Worm (Caenorhabditis elegans) whole organism, L3 larva: ENCODE measurements around the gene F26C11.3.
"Not testable (repeated sequence)": the region's sequence is repeated elsewhere in the genome, so short reads cannot be mapped to it uniquely, and the experiment has no call there.

ENCODE experiments used
- ZK546.5 ChIP-seq: sonication (generic microtip); optimal IDR thresholded peaks from 2 replicates; lab custom pipeline; 2017; ENCODE audit warnings: missing biosample characterization, missing genetic modification characterization
- aly-2 ChIP-seq: fragments of 150-350 bp; optimal IDR thresholded peaks from 2 replicates; lab custom pipeline; 2014; ENCODE audit warnings: missing biosample characterization, missing genetic modification characterization
- ceh-16 ChIP-seq: sonication (generic microtip); optimal IDR thresholded peaks from 2 replicates; lab custom pipeline; 2017; ENCODE audit warnings: missing biosample characterization, missing genetic modification characterization
- ceh-28 ChIP-seq: fragments of 150-350 bp; optimal IDR thresholded peaks from 2 replicates; lab custom pipeline; 2014; ENCODE audit warnings: missing biosample characterization, missing genetic modification reagents, missing genetic modification characterization
- ceh-82 ChIP-seq: fragments of 150-350 bp; optimal IDR thresholded peaks from 2 replicates; lab custom pipeline; 2014; ENCODE audit warnings: missing biosample characterization, missing genetic modification characterization
- ceh-9 ChIP-seq: sonication (generic microtip); optimal IDR thresholded peaks from 2 replicates; lab custom pipeline; 2018; ENCODE audit warnings: missing biosample characterization, missing genetic modification characterization
- daf-12 ChIP-seq: fragments of 150-350 bp; optimal IDR thresholded peaks from 2 replicates; lab custom pipeline; 2014; ENCODE audit warnings: missing biosample characterization, missing genetic modification reagents, missing genetic modification characterization
- egl-27 ChIP-seq: sonication (generic microtip); optimal IDR thresholded peaks from 4 replicates; lab custom pipeline; 2017; ENCODE audit warnings: missing biosample characterization, missing genetic modification reagents, missing genetic modification characterization
- elt-1 ChIP-seq: fragments of 150-350 bp; optimal IDR thresholded peaks from 2 replicates; lab custom pipeline; 2014; ENCODE audit warnings: missing biosample characterization, missing genetic modification characterization
- elt-3 ChIP-seq, 3 experiments: fragments of 150-350 bp in 1 of 3; sonication (generic microtip) in 2 of 3; optimal IDR thresholded peaks; 2 replicates in 2 of 3; 4 replicates in 1 of 3; lab custom pipeline; 2014 to 2017; ENCODE audit warnings: missing biosample characterization in 3 of 3, missing genetic modification characterization in 3 of 3
- eor-1 ChIP-seq, 2 experiments: fragments of 150-350 bp; optimal IDR thresholded peaks; 2 replicates each; lab custom pipeline; 2014 to 2018; ENCODE audit warnings: missing biosample characterization in 2 of 2, missing genetic modification characterization in 2 of 2
- fkh-10 ChIP-seq: sonication (generic microtip); optimal IDR thresholded peaks from 2 replicates; lab custom pipeline; 2017; ENCODE audit warnings: missing biosample characterization, missing genetic modification reagents, missing genetic modification characterization
- fos-1 ChIP-seq: fragments of 150-350 bp; optimal IDR thresholded peaks from 2 replicates; lab custom pipeline; 2014; ENCODE audit warnings: missing biosample characterization, missing genetic modification characterization
- hmg-11 ChIP-seq: sonication (generic microtip); optimal IDR thresholded peaks from 2 replicates; lab custom pipeline; 2016; ENCODE audit warnings: missing genetic modification characterization, missing compliant biosample characterization
- lin-15B ChIP-seq: fragments of 150-350 bp; optimal IDR thresholded peaks from 2 replicates; lab custom pipeline; 2014; ENCODE audit warnings: missing biosample characterization, missing genetic modification characterization
- lin-39 ChIP-seq: fragments of 150-350 bp; optimal IDR thresholded peaks from 2 replicates; lab custom pipeline; 2018; ENCODE audit warnings: missing biosample characterization, missing genetic modification reagents, missing genetic modification characterization
- lsy-12 ChIP-seq: sonication (generic microtip); optimal IDR thresholded peaks from 2 replicates; lab custom pipeline; 2016; ENCODE audit warnings: mild to moderate bottlenecking, missing genetic modification characterization, missing compliant biosample characterization
- mdl-1 ChIP-seq: fragments of 150-350 bp; optimal IDR thresholded peaks from 2 replicates; lab custom pipeline; 2014; ENCODE audit warnings: missing biosample characterization, missing genetic modification characterization
- mml-1 ChIP-seq: fragments of 150-350 bp; sonication (generic microtip); optimal IDR thresholded peaks from 3 replicates; lab custom pipeline; 2014; ENCODE audit warnings: missing biosample characterization, missing genetic modification characterization
- nfya-1 ChIP-seq: sonication (generic microtip); optimal IDR thresholded peaks from 2 replicates; lab custom pipeline; 2017; ENCODE audit warnings: missing genetic modification characterization, mild to moderate bottlenecking, missing compliant biosample characterization, antibody characterized with exemption, moderate library complexity; ENCODE audit not compliant: insufficient read depth
- nhr-12 ChIP-seq: fragments of 150-350 bp; optimal IDR thresholded peaks from 2 replicates; lab custom pipeline; 2014; ENCODE audit warnings: missing biosample characterization, missing genetic modification characterization
- nhr-23 ChIP-seq: fragments of 150-350 bp; optimal IDR thresholded peaks from 2 replicates; lab custom pipeline; 2014; ENCODE audit warnings: missing biosample characterization, missing genetic modification reagents, missing genetic modification characterization
- nhr-237 ChIP-seq: fragments of 150-350 bp; optimal IDR thresholded peaks from 2 replicates; lab custom pipeline; 2014; ENCODE audit warnings: missing biosample characterization, missing genetic modification characterization
- nhr-25 ChIP-seq: sonication (generic microtip); optimal IDR thresholded peaks from 2 replicates; lab custom pipeline; 2017; ENCODE audit warnings: missing biosample characterization, missing genetic modification characterization
- nhr-28 ChIP-seq: fragments of 150-350 bp; optimal IDR thresholded peaks from 2 replicates; lab custom pipeline; 2014; ENCODE audit warnings: missing biosample characterization, missing genetic modification characterization
- nhr-43 ChIP-seq: sonication (generic microtip); optimal IDR thresholded peaks from 2 replicates; lab custom pipeline; 2016; ENCODE audit warnings: mild to moderate bottlenecking, missing genetic modification characterization, missing compliant biosample characterization; ENCODE audit not compliant: poor library complexity, severe bottlenecking
- nhr-67 ChIP-seq: fragments of 150-350 bp; optimal IDR thresholded peaks from 2 replicates; lab custom pipeline; 2014; ENCODE audit warnings: missing biosample characterization, missing genetic modification characterization
- nhr-77 ChIP-seq: fragments of 150-350 bp; optimal IDR thresholded peaks from 2 replicates; lab custom pipeline; 2014; ENCODE audit warnings: missing biosample characterization, missing genetic modification characterization
- pqm-1 ChIP-seq: fragments of 150-350 bp; optimal IDR thresholded peaks from 2 replicates; lab custom pipeline; 2017; ENCODE audit warnings: missing biosample characterization, missing genetic modification characterization, inconsistent platforms
- sea-2 ChIP-seq: fragments of 150-350 bp; sonication (generic microtip); optimal IDR thresholded peaks from 4 replicates; lab custom pipeline; 2014; ENCODE audit warnings: missing biosample characterization, missing genetic modification reagents, missing genetic modification characterization
- skn-1 ChIP-seq: fragments of 150-350 bp; optimal IDR thresholded peaks from 2 replicates; lab custom pipeline; 2014; ENCODE audit warnings: missing biosample characterization, missing genetic modification characterization
- snpc-4 ChIP-seq: fragments of 150-350 bp; optimal IDR thresholded peaks from 2 replicates; lab custom pipeline; 2014; ENCODE audit warnings: missing biosample characterization, missing genetic modification characterization
- tbx-2 ChIP-seq: sonication (generic microtip); optimal IDR thresholded peaks from 2 replicates; lab custom pipeline; 2016; ENCODE audit warnings: mild to moderate bottlenecking, missing genetic modification characterization, missing compliant biosample characterization
- unc-39 ChIP-seq: sonication (generic microtip); optimal IDR thresholded peaks from 4 replicates; lab custom pipeline; 2017; ENCODE audit warnings: missing biosample characterization, missing genetic modification characterization
- unc-62 ChIP-seq: fragments of 150-350 bp; sonication (generic microtip); optimal IDR thresholded peaks from 4 replicates; lab custom pipeline; 2014; ENCODE audit warnings: missing biosample characterization, missing genetic modification reagents, missing genetic modification characterization
- zag-1 ChIP-seq: fragments of 150-350 bp; optimal IDR thresholded peaks from 2 replicates; lab custom pipeline; 2014; ENCODE audit warnings: missing biosample characterization, missing genetic modification characterization
- ztf-4 ChIP-seq: fragments of 150-350 bp; optimal IDR thresholded peaks from 2 replicates; lab custom pipeline; 2014; ENCODE audit warnings: missing biosample characterization, missing genetic modification characterization

F26C11.3 gene

DNA sequence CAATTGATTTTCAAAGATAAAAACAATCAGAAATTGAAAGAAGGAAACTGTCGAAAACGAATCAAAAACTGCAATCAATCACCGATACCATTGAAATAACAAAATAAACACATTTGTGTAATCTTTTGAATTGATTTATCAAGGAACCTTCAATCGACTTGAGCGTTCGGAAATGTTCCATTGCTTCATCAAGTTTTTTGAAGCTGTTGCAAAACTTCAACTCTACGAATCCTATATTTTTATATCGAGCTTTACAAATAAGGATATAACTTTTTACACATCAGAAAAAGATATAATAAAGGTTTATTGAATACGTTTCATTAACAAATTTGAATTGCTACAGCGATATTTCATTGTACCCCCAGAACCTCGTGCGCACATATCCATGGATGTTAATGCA, 41.9 kb downstream of the F26C11.3 start, which contains the start of gene chil-8:
TSS of gene chil-8 (minus strand) at position 101 of the 400 bp plus-strand sequence.
- TF ChIP-seq aly-2 (tag; lab: Kevin White, UChicago) (no peak), nhr-28 (no peak), ceh-16 (tag; lab: Kevin White, UChicago) (no peak), ceh-9 (no peak), nhr-12 (tag; lab: Kevin White, UChicago) (no peak), eor-1 (tag; optimal IDR thresholded peaks at IDR 0.05; lab: Kevin White, UChicago) (no peak), fos-1 (tag; lab: Kevin White, UChicago) (no peak), ZK546.5 (tag; lab: Kevin White, UChicago) (no peak), nhr-25 (tag; lab: Kevin White, UChicago) (no peak), unc-62 (GFP tag; lab: Kevin White, UChicago) (no peak), mml-1 (tag; lab: Kevin White, UChicago) (no peak), nhr-77 (tag; lab: Kevin White, UChicago) (no peak), elt-1 (tag; lab: Kevin White, UChicago) (no peak)

DNA sequence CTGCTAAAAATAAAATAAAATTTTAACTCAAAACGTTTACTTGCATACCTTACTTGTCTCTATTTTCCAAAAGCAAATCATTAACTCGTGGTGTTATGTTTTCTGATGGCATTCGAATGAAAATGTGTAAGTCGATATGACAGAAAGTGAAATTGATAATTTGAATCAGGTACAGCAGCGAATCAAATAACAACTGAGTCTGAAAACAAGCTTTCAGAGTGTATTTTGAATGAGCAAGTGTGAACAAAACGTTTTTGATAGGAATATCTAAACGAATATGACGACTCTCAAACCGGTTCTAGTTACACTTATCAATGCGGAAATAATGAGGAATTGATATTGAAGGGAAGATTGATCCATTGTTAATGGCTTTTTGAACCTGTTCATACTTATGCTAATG, 43.8 kb downstream of the F26C11.3 start, which contains the start of gene chil-7:
TSS of gene chil-7 (minus strand) at position 112 of the 400 bp plus-strand sequence.
- TF ChIP-seq sea-2 (no peak), elt-1 (tag; lab: Kevin White, UChicago) (no peak), hmg-11 (tag; lab: Kevin White, UChicago) (no peak), skn-1 (tag; lab: Kevin White, UChicago) (no peak), nhr-25 (tag; lab: Kevin White, UChicago) (no peak), mml-1 (tag; lab: Kevin White, UChicago) (no peak), fkh-10 (GFP tag; lab: Kevin White, UChicago) (no peak), daf-12 (tag; lab: Kevin White, UChicago) (no peak), ceh-28 (tag; lab: Kevin White, UChicago) (no peak), aly-2 (tag; lab: Kevin White, UChicago) (no peak)

DNA sequence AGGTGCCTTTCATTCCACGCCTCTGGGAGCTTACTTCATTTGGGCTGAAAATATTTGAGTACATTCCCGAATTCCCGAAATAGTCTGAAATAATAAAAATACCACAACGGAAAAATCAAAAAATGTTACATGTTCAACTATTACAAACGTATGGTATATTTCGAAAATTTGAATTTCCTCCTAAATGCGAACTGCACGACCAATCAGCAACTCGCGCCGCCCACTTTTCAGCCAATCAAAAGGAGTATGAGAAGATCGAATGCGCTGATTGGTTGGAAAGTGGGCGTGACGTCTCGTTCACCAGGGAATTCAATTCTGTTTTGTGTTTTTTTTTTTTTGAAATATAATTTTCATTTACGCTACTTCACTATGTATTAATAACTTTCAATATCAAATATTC, 46.2 kb downstream of the F26C11.3 start, which contains the start of gene old-1:
TSS of gene old-1 (minus strand) at position 50 of the 400 bp plus-strand sequence.
- TF ChIP-seq nfya-1 (tag; lab: Kevin White, UChicago) (peak; percentile 51), lsy-12 (tag; lab: Kevin White, UChicago) (no peak), zag-1 (tag; lab: Kevin White, UChicago) (no peak)

DNA sequence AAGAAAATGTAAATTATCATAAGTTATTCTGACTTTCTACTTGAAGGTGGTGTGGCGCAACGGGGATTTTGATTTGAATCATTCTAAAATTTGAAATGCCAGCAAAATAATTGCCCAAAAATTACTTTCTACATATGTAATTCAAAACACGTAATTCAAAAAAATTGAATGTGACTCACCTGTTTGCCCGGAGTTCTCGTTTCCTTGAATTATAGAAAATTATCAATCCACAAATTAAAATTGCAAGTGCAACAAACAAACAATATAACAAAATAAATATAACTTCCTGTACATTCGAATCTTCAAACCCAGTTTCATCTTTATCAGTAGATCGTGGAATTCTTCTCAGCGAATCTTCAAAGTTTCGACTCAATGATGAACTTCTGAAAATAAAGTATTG, 46.7 kb downstream of the F26C11.3 start:
- no peak for TF ChIP-seq egl-27
- TF ChIP-seq unc-39 (tag; lab: Kevin White, UChicago) = no peak
- no peak for TF ChIP-seq ztf-4
- TF ChIP-seq mdl-1 = no peak
- no peak for TF ChIP-seq nhr-28
- TF ChIP-seq elt-3 (tag; optimal IDR thresholded peaks at IDR 0.05; lab: Kevin White, UChicago) = no peak
- no peak for TF ChIP-seq nhr-67
- no peak for TF ChIP-seq skn-1 (tag; lab: Kevin White, UChicago)
- no peak for TF ChIP-seq tbx-2 (tag; lab: Kevin White, UChicago)
- TF ChIP-seq ceh-28 (tag; lab: Kevin White, UChicago) = no peak
- no peak for TF ChIP-seq lin-15B (tag; lab: Kevin White, UChicago)

DNA sequence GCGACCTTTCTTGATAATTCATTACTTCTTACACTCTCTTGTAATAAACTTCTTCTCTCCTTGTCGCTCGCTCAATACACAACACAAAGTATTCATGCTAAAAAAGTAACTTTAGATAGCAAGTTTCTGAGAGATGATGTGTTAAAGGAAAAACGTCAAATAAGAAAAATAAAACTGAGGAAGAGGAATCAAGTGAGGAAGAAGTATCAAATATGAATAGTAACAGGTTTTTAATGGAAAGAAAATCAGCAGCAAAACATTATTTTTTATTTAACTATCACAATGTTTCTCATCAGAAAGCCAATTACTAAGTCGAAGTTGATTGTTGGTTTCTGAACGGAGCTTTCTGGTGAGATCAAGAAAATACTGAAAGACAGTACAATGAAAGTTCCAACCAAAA, 48.5 kb downstream of the F26C11.3 start, which contains the start of gene chil-1:
TSS of gene chil-1 (minus strand) at position 101 of the 400 bp plus-strand sequence.
- not testable (repeated sequence) for TF ChIP-seq fkh-10 (GFP tag; lab: Kevin White, UChicago); ztf-4; daf-12 (tag; lab: Kevin White, UChicago)

DNA sequence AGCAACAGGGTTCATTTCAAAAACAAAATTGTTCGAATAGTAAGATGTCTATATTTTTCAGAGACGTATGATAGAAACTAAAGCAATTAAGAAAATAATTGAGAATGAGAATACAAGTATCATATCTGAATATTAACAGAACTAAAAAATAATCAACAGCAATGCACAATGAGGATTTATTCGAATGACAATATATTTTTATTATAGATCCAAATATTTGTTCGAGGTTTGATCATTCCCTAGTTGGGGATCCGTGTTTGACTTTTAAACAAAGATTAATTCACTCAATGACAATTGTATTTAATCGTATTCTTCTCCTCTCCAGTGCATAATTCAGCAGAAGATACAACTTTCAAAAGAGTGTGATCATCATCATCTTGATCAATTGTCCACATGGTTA, 52.8 kb downstream of the F26C11.3 start, which contains the start of gene C08H9.18:
TSS of gene C08H9.18 (minus strand) at position 101 of the 400 bp plus-strand sequence.
- TF ChIP-seq mdl-1 (no peak), ceh-16 (tag; lab: Kevin White, UChicago) (no peak), skn-1 (tag; lab: Kevin White, UChicago) (no peak), nhr-43 (tag; lab: Kevin White, UChicago) (no peak), nhr-28 (no peak), ceh-82 (tag; lab: Kevin White, UChicago) (no peak), nhr-67 (no peak), fkh-10 (GFP tag; lab: Kevin White, UChicago) (no peak), nhr-23 (tag; lab: Kevin White, UChicago) (no peak), ceh-9 (no peak), aly-2 (tag; lab: Kevin White, UChicago) (no peak), mml-1 (tag; lab: Kevin White, UChicago) (no peak), snpc-4 (tag; lab: Kevin White, UChicago) (no peak), pqm-1 (tag; lab: Kevin White, UChicago) (no peak), nhr-237 (no peak), ztf-4 (no peak), ZK546.5 (tag; lab: Kevin White, UChicago) (no peak), lin-15B (tag; lab: Kevin White, UChicago) (no peak), hmg-11 (tag; lab: Kevin White, UChicago) (no peak), lin-39 (no peak)
